Worm (Caenorhabditis elegans): ENCODE data around the gene ubxn-4.

ce11 chrIII:8363253-8364061, 41.9 kb downstream of the ubxn-4 start, which contains the start of gene R05D3.3:
- TF ChIP-seq unc-39 (tag; optimal IDR thresholded peaks at IDR 0.05), result no peak
- TF ChIP-seq ztf-11 (tag; optimal IDR thresholded peaks at IDR 0.05), result no peak
- no peak for TF ChIP-seq ama-1 (optimal IDR thresholded peaks at IDR 0.05)
- TF ChIP-seq pha-4 (tag; optimal IDR thresholded peaks at IDR 0.05), result no peak
- no peak for TF ChIP-seq ceh-82 (tag; optimal IDR thresholded peaks at IDR 0.05)
- no peak for TF ChIP-seq nhr-11 (tag; optimal IDR thresholded peaks at IDR 0.05)
- no peak for TF ChIP-seq nfya-1 (tag; optimal IDR thresholded peaks at IDR 0.05; ENCODE audit: insufficient read depth)
- no peak for TF ChIP-seq zag-1 (tag; optimal IDR thresholded peaks at IDR 0.05)

Measured in whole organism, L3 larva.